Fruit fly (Drosophila melanogaster) whole organism, embryonic: ENCODE data around the gene CG7362.

Source experiments
- Aef1 ChIP-seq: fragments of 200-800 bp; sonication (Bioruptor generic); IDR thresholded peaks from 3 replicates; pipeline ENCODE4 v1.3.6; 2022; ENCODE audit warnings: missing biosample characterization, missing genetic modification characterization
- Asciz ChIP-seq: fragments of 200-800 bp; sonication (Bioruptor generic); optimal IDR thresholded peaks from 2 replicates; lab custom pipeline; 2017; ENCODE audit warnings: missing biosample characterization, mild to moderate bottlenecking, missing genetic modification characterization, missing genetic modification reagents
- CG11456 ChIP-seq: fragments of 200-800 bp; sonication (Bioruptor generic); IDR thresholded peaks from 3 replicates; pipeline ENCODE4 v1.3.6; 2022; ENCODE audit warnings: missing biosample characterization, missing genetic modification characterization
- CG11695 ChIP-seq: fragments of 200-800 bp; sonication (Bioruptor generic); IDR thresholded peaks from 3 replicates; pipeline ENCODE4 v1.3.6; 2022; ENCODE audit warnings: missing biosample characterization, missing genetic modification characterization
- CG12219 ChIP-seq: fragments of 200-800 bp; sonication (Bioruptor generic); optimal IDR thresholded peaks from 3 replicates; lab custom pipeline; 2018; ENCODE audit warnings: missing biosample characterization, mild to moderate bottlenecking, missing genetic modification characterization
- CG14441 ChIP-seq: fragments of 200-800 bp; sonication (Bioruptor generic); IDR thresholded peaks from 2 replicates; pipeline ENCODE4 v1.3.6; 2022; ENCODE audit warnings: missing biosample characterization, missing genetic modification characterization
- CG15269 ChIP-seq: fragments of 200-800 bp; sonication (Bioruptor generic); optimal IDR thresholded peaks from 2 replicates; lab custom pipeline; 2018; ENCODE audit warnings: missing biosample characterization, mild to moderate bottlenecking, missing genetic modification characterization, moderate library complexity
- CG16779 ChIP-seq: fragments of 200-800 bp; sonication (Bioruptor generic); IDR thresholded peaks from 2 replicates; pipeline ENCODE4 v1.3.6; 2022; ENCODE audit warnings: missing biosample characterization, missing genetic modification characterization
- CG2129 ChIP-seq: fragments of 200-800 bp; sonication (Bioruptor generic); IDR thresholded peaks from 2 replicates; pipeline ENCODE4 v1.3.6; 2022; ENCODE audit warnings: missing biosample characterization, missing genetic modification characterization; ENCODE audit not compliant: partially characterized antibody
- CG2712 ChIP-seq: fragments of 200-800 bp; optimal IDR thresholded peaks from 3 replicates; lab custom pipeline; 2019; ENCODE audit warnings: missing biosample characterization, mild to moderate bottlenecking, missing genetic modification characterization, moderate library complexity
- CG30020 ChIP-seq: fragments of 200-800 bp; optimal IDR thresholded peaks from 2 replicates; lab custom pipeline; 2019; ENCODE audit warnings: missing biosample characterization, mild to moderate bottlenecking, missing genetic modification characterization, moderate library complexity
- CG32532 ChIP-seq: fragments of 200-800 bp; sonication (Bioruptor generic); IDR thresholded peaks from 2 replicates; pipeline ENCODE4 v1.3.6; 2022; ENCODE audit warnings: missing biosample characterization, missing genetic modification characterization
- CG42726 ChIP-seq: fragments of 200-800 bp; sonication (Bioruptor generic); IDR thresholded peaks from 2 replicates; pipeline ENCODE4 v1.3.6; 2022; ENCODE audit warnings: missing biosample characterization, missing genetic modification characterization; ENCODE audit not compliant: partially characterized antibody
- CG4328 ChIP-seq: fragments of 200-800 bp; sonication (Bioruptor generic); optimal IDR thresholded peaks from 3 replicates; lab custom pipeline; 2017; ENCODE audit warnings: missing biosample characterization, missing genetic modification reagents, missing genetic modification characterization
- CG43689 ChIP-seq: fragments of 200-800 bp; sonication (Bioruptor generic); IDR thresholded peaks from 2 replicates; pipeline ENCODE4 v1.3.6; 2022; ENCODE audit warnings: missing biosample characterization, missing genetic modification characterization
- CG4730 ChIP-seq: fragments of 200-800 bp; sonication (Bioruptor generic); IDR thresholded peaks from 2 replicates; pipeline ENCODE4 v1.3.6; 2022; ENCODE audit warnings: missing biosample characterization, missing genetic modification characterization
- CG4854 ChIP-seq: fragments of 200-800 bp; sonication (Bioruptor generic); optimal IDR thresholded peaks from 2 replicates; lab custom pipeline; 2016; ENCODE audit warnings: missing biosample characterization, missing genetic modification characterization, inconsistent platforms
- CG6854 ChIP-seq: fragments of 200-800 bp; sonication (Bioruptor generic); optimal IDR thresholded peaks from 3 replicates; lab custom pipeline; 2017; ENCODE audit warnings: missing biosample characterization, mild to moderate bottlenecking, missing genetic modification characterization
- CG7928 ChIP-seq: fragments of 200-800 bp; sonication (Bioruptor generic); optimal IDR thresholded peaks from 2 replicates; lab custom pipeline; 2017; ENCODE audit warnings: missing biosample characterization, mild to moderate bottlenecking, missing genetic modification characterization
- CG8944 ChIP-seq: fragments of 200-800 bp; sonication (Bioruptor generic); optimal IDR thresholded peaks from 3 replicates; lab custom pipeline; 2016; ENCODE audit warnings: missing biosample characterization, missing genetic modification characterization
- CG9797 ChIP-seq: fragments of 200-800 bp; sonication (Bioruptor generic); optimal IDR thresholded peaks from 3 replicates; lab custom pipeline; 2018; ENCODE audit warnings: missing biosample characterization, mild to moderate bottlenecking, missing genetic modification characterization
- Chrac-16 ChIP-seq: fragments of 200-800 bp; sonication (Bioruptor generic); optimal IDR thresholded peaks from 3 replicates; lab custom pipeline; 2016; ENCODE audit warnings: missing biosample characterization, missing genetic modification characterization
- CkIIα-i1 ChIP-seq: fragments of 200-800 bp; sonication (Bioruptor generic); IDR thresholded peaks from 2 replicates; pipeline ENCODE4 v1.3.6; 2022; ENCODE audit warnings: missing biosample characterization, missing genetic modification characterization
- Dfd ChIP-seq, 2 experiments: fragments of >200 bp; optimal IDR thresholded peaks; 2 replicates each; lab custom pipeline; 2017; ENCODE audit warnings: missing biosample characterization in 2 of 2, missing genetic modification characterization in 2 of 2
- H15 ChIP-seq: fragments of 200-800 bp; sonication (Bioruptor generic); IDR thresholded peaks from 3 replicates; pipeline ENCODE4 v1.3.6; 2022; ENCODE audit warnings: missing biosample characterization, missing genetic modification characterization
- HLHmδ ChIP-seq: fragments of 200-800 bp; sonication (Bioruptor generic); optimal IDR thresholded peaks from 2 replicates; lab custom pipeline; 2018; ENCODE audit warnings: missing biosample characterization, mild to moderate bottlenecking, missing genetic modification characterization, moderate library complexity
- HmgD ChIP-seq: fragments of 200-800 bp; sonication (Bioruptor generic); optimal IDR thresholded peaks from 3 replicates; lab custom pipeline; 2016; ENCODE audit warnings: missing biosample characterization, missing genetic modification characterization
- Max ChIP-seq: fragments of 200-800 bp; sonication (Bioruptor generic); optimal IDR thresholded peaks from 2 replicates; lab custom pipeline; 2016; ENCODE audit warnings: missing biosample characterization, mild to moderate bottlenecking, missing genetic modification characterization
- NfI ChIP-seq: fragments of 200-800 bp; sonication (Bioruptor generic); optimal IDR thresholded peaks from 3 replicates; lab custom pipeline; 2018; ENCODE audit warnings: missing biosample characterization, mild to moderate bottlenecking, missing genetic modification characterization, moderate library complexity
- Optix ChIP-seq: fragments of 200-800 bp; sonication (Bioruptor generic); IDR thresholded peaks from 3 replicates; pipeline ENCODE4 v1.3.6; 2022; ENCODE audit warnings: missing biosample characterization, missing genetic modification characterization
- Sox100B ChIP-seq: fragments of 200-800 bp; sonication (Bioruptor generic); optimal IDR thresholded peaks from 3 replicates; lab custom pipeline; 2018; ENCODE audit warnings: missing biosample characterization, mild to moderate bottlenecking, missing genetic modification characterization
- abd-A ChIP-seq: fragments of 200-800 bp; sonication (Bioruptor generic); optimal IDR thresholded peaks from 3 replicates; lab custom pipeline; 2019; ENCODE audit warnings: missing biosample characterization, mild to moderate bottlenecking, missing genetic modification characterization, moderate library complexity
- ase ChIP-seq: fragments of 200-800 bp; sonication (Bioruptor generic); IDR thresholded peaks from 3 replicates; pipeline ENCODE4 v1.3.6; 2022; ENCODE audit warnings: missing biosample characterization, missing genetic modification characterization
- croc ChIP-seq: fragments of 200-800 bp; sonication (Bioruptor generic); conservative IDR thresholded peaks from 3 replicates; pipeline ENCODE4 v1.3.6; 2022; ENCODE audit warnings: missing biosample characterization, missing genetic modification characterization
- crp ChIP-seq, 2 experiments: fragments of 200-800 bp; sonication (Bioruptor generic); optimal IDR thresholded peaks; 2 replicates in 1 of 2; 3 replicates in 1 of 2; lab custom pipeline; 2017; ENCODE audit warnings: missing biosample characterization in 2 of 2, missing genetic modification characterization in 2 of 2, mild to moderate bottlenecking in 1 of 2, moderate library complexity in 1 of 2
- dati ChIP-seq: fragments of 200-800 bp; sonication (Bioruptor generic); IDR thresholded peaks from 2 replicates; pipeline ENCODE4 v1.3.6; 2022; ENCODE audit warnings: missing biosample characterization, missing genetic modification characterization
- disco-r ChIP-seq: fragments of 200-800 bp; sonication (Bioruptor generic); optimal IDR thresholded peaks from 2 replicates; lab custom pipeline; 2016; ENCODE audit warnings: missing biosample characterization, missing genetic modification characterization
- emc ChIP-seq: fragments of 200-800 bp; sonication (Bioruptor generic); optimal IDR thresholded peaks from 2 replicates; lab custom pipeline; 2016; ENCODE audit warnings: missing biosample characterization, missing genetic modification characterization
- fd96Cb ChIP-seq: fragments of 200-800 bp; sonication (Bioruptor generic); optimal IDR thresholded peaks from 2 replicates; lab custom pipeline; 2018; ENCODE audit warnings: missing biosample characterization, mild to moderate bottlenecking, missing genetic modification characterization, moderate library complexity
- ftz-f1 ChIP-seq: fragments of 200-800 bp; sonication (Bioruptor generic); optimal IDR thresholded peaks from 2 replicates; lab custom pipeline; 2016; ENCODE audit warnings: missing biosample characterization, missing genetic modification characterization
- gce ChIP-seq: fragments of 200-800 bp; sonication (Bioruptor generic); IDR thresholded peaks from 3 replicates; pipeline ENCODE4 v1.3.6; 2022; ENCODE audit warnings: missing biosample characterization, missing genetic modification characterization
- gem ChIP-seq: fragments of 200-800 bp; sonication (Bioruptor generic); optimal IDR thresholded peaks from 2 replicates; lab custom pipeline; 2019; ENCODE audit warnings: missing biosample characterization, mild to moderate bottlenecking, missing genetic modification characterization, moderate library complexity
- her ChIP-seq: fragments of 200-800 bp; sonication (Bioruptor generic); optimal IDR thresholded peaks from 2 replicates; lab custom pipeline; 2016; ENCODE audit warnings: missing biosample characterization, missing genetic modification characterization
- hkb ChIP-seq, 2 experiments: fragments of 200-800 bp in 1 of 2; fragments of >200 bp in 1 of 2; sonication (Bioruptor generic) in 1 of 2; IDR thresholded peaks in 1 of 2; optimal IDR thresholded peaks in 1 of 2; 2 replicates each; pipeline versions ENCODE4 v1.3.6 to Lab custom; 2017 to 2022; ENCODE audit warnings: missing biosample characterization in 1 of 2, missing genetic modification characterization in 1 of 2
- hth ChIP-seq: fragments of >200 bp; optimal IDR thresholded peaks from 2 replicates; lab custom pipeline; 2017; ENCODE audit warnings: inconsistent platforms
- lmd ChIP-seq: fragments of 200-800 bp; sonication (Bioruptor generic); IDR thresholded peaks from 2 replicates; pipeline ENCODE4 v1.3.6; 2022; ENCODE audit warnings: missing biosample characterization, missing genetic modification characterization
- pros ChIP-seq: fragments of 200-800 bp; sonication (Bioruptor generic); optimal IDR thresholded peaks from 3 replicates; lab custom pipeline; 2019; ENCODE audit warnings: missing biosample characterization, mild to moderate bottlenecking, missing genetic modification characterization, moderate library complexity
- so ChIP-seq: fragments of 200-800 bp; sonication (Bioruptor generic); IDR thresholded peaks from 3 replicates; pipeline ENCODE4 v1.3.6; 2022; ENCODE audit warnings: missing biosample characterization, missing genetic modification characterization
- ttk ChIP-seq: fragments of 200-800 bp; sonication (Bioruptor generic); IDR thresholded peaks from 2 replicates; pipeline ENCODE4 v2.1.2; 2022; ENCODE audit warnings: missing biosample characterization, missing genetic modification characterization
- tx ChIP-seq: fragments of 200-800 bp; sonication (Bioruptor generic); optimal IDR thresholded peaks from 2 replicates; lab custom pipeline; 2016; ENCODE audit warnings: missing biosample characterization, missing genetic modification characterization
- zen2 ChIP-seq: fragments of 200-800 bp; sonication (Bioruptor generic); IDR thresholded peaks from 3 replicates; pipeline ENCODE4 v1.3.6; 2022; ENCODE audit warnings: missing biosample characterization, missing genetic modification characterization; ENCODE audit not compliant: partially characterized antibody

Gene CG7362

dm6 chr3R:14706860-14707259 is 47.4 kb downstream of the CG7362 start (continued):
- TF ChIP-seq CG32532 (GFP tag; lab: Robert Waterston, UW), result peak; percentile 83
- peak; percentile 13 for TF ChIP-seq emc (GFP tag; lab: Kevin White, UChicago)
- peak; percentile 81 for TF ChIP-seq CG11456
- peak; percentile 45 for TF ChIP-seq Chrac-16
- no peak; the same call in 2 of the 3 replicates for TF ChIP-seq croc
- no peak for TF ChIP-seq CG30020 (tag; lab: Kevin White, UChicago)
- TF ChIP-seq dati (GFP tag; lab: Robert Waterston, UW), result 0 out of 2 replicates have a peak, but pooled peaks have one; percentile 39
- TF ChIP-seq CG42726 (GFP tag; lab: Robert Waterston, UW), result peak; percentile 45; the same call in 1 of the 2 replicates
- TF ChIP-seq gce (GFP tag; lab: Robert Waterston, UW), result peak; percentile 59; the same call in 1 of the 3 replicates
- TF ChIP-seq hkb (optimal IDR thresholded peaks at IDR 0.05; lab: Kevin White, UChicago), result no peak
- peak; percentile 57; the same call in 1 of the 2 replicates for TF ChIP-seq hkb (GFP tag; IDR thresholded peaks at IDR 0.05; lab: Robert Waterston, UW)
- no peak; the same call in 1 of the 2 replicates for TF ChIP-seq CG43689 (GFP tag; lab: Robert Waterston, UW)
- peak; percentile 57; the same call in 1 of the 2 replicates for TF ChIP-seq CG16779 (GFP tag; lab: Robert Waterston, UW)
- no peak for TF ChIP-seq CG9797 (GFP tag; lab: Kevin White, UChicago)
- TF ChIP-seq CG11695, result peak; percentile 67
- TF ChIP-seq CG4328 (GFP tag; lab: Kevin White, UChicago), result no peak
- TF ChIP-seq Aef1, result peak; percentile 72
- TF ChIP-seq CG15269 (tag; lab: Kevin White, UChicago), result peak; percentile 65
- no peak for TF ChIP-seq zen2 (GFP tag; lab: Robert Waterston, UW)
- TF ChIP-seq tx (GFP tag; lab: Kevin White, UChicago), result peak; percentile 53
- TF ChIP-seq Max (GFP tag; lab: Kevin White, UChicago), result no peak
- TF ChIP-seq disco-r (GFP tag; lab: Kevin White, UChicago), result no peak
- peak; percentile 63 for TF ChIP-seq so (GFP tag; lab: Robert Waterston, UW)
- peak; percentile 81 for TF ChIP-seq CG14441 (GFP tag; lab: Robert Waterston, UW)
- peak; percentile 13 for TF ChIP-seq NfI (GFP tag; lab: Kevin White, UChicago)
- TF ChIP-seq her (GFP tag; lab: Kevin White, UChicago), result peak; percentile 52
- TF ChIP-seq CG7928, result no peak
- TF ChIP-seq CG2712 (tag; lab: Kevin White, UChicago), result peak; percentile 25
- no peak for TF ChIP-seq Dfd (GFP tag; optimal IDR thresholded peaks at IDR 0.05; lab: Kevin White, UChicago)
- TF ChIP-seq CG12219 (GFP tag; lab: Kevin White, UChicago), result peak; percentile 25
- no peak for TF ChIP-seq CkIIα-i1
- peak; percentile 6 for TF ChIP-seq Asciz (GFP tag; lab: Kevin White, UChicago)
- peak; percentile 77 for TF ChIP-seq ttk
- TF ChIP-seq ftz-f1 (GFP tag; lab: Kevin White, UChicago), result no peak
- peak; percentile 71 for TF ChIP-seq Optix (GFP tag; lab: Robert Waterston, UW)
- TF ChIP-seq CG2129 (GFP tag; lab: Robert Waterston, UW), result no peak
- TF ChIP-seq HmgD (GFP tag; lab: Kevin White, UChicago), result no peak
- peak; percentile 77 for TF ChIP-seq lmd (GFP tag; lab: Robert Waterston, UW)
- no peak for TF ChIP-seq Sox100B
- no peak for TF ChIP-seq crp (GFP tag; optimal IDR thresholded peaks at IDR 0.05; lab: Kevin White, UChicago)
- TF ChIP-seq abd-A (tag; lab: Kevin White, UChicago), result no peak
- peak; percentile 56 for TF ChIP-seq CG4730 (GFP tag; lab: Robert Waterston, UW)
- peak; percentile 11 for TF ChIP-seq CG4854 (GFP tag; lab: Kevin White, UChicago)
- TF ChIP-seq gem (tag; lab: Kevin White, UChicago), result peak; percentile 57
- TF ChIP-seq H15 (GFP tag; lab: Robert Waterston, UW), result 0 out of 3 replicates have a peak, but pooled peaks have one; percentile 51
- TF ChIP-seq hth (lab: Kevin White, UChicago), result no peak
- no peak for TF ChIP-seq pros (GFP tag; lab: Kevin White, UChicago)
- peak; percentile 32 for TF ChIP-seq CG8944 (GFP tag; lab: Kevin White, UChicago)
- TF ChIP-seq CG6854 (GFP tag; lab: Kevin White, UChicago), result no peak
- 0 out of 3 replicates have a peak, but pooled peaks have one; percentile 61 for TF ChIP-seq ase
- TF ChIP-seq HLHmδ (GFP tag; lab: Kevin White, UChicago), result no peak
- peak; percentile 40 for TF ChIP-seq fd96Cb (tag; lab: Kevin White, UChicago)
